Worm (Caenorhabditis elegans): ENCODE data around the gene R02D5.8.

Gene R02D5.8

DNA sequence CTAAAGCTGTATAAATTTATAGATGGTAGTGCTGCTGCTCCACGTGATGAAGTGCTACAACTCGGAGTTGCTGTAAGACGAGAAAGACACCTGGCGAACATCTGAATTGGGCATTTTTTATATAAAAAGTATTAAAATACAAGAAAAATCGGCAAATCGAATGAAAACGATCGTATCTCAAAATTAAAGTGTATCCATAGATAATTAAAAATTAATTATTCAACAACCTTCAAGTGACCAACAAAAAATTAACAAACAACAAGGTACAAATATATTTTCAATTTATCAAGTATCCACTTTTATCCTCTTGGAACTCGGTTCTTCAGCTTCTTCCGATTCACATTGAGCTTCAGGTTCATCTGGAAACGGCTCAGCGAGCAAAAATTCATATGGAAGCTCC is at the start of gene R02D5.8:
Gene R02D5.8, minus strand, starts transcription at position 101 of the 400 bp plus-strand sequence.
- TF ChIP-seq egl-43 (GFP tag; IDR thresholded peaks at IDR 0.05) (no peak), Y5F2A.4 (GFP tag; optimal IDR thresholded peaks at IDR 0.05) (no peak), lin-38 (GFP tag; IDR thresholded peaks at IDR 0.05) (no peak), F37D6.2 (tag; optimal IDR thresholded peaks at IDR 0.05) (no peak), gei-8 (GFP tag; optimal IDR thresholded peaks at IDR 0.05) (no peak), nhr-42 (GFP tag; IDR thresholded peaks at IDR 0.05) (no peak), mxl-2 (GFP tag; conservative IDR thresholded peaks at IDR 0.05) (no peak), hmg-1.1 (GFP tag; IDR thresholded peaks at IDR 0.05) (no peak), ceh-32 (tag; optimal IDR thresholded peaks at IDR 0.05; ENCODE audit: poor library complexity) (no peak), zip-11 (GFP tag; IDR thresholded peaks at IDR 0.05) (no peak), tag-97 (GFP tag; IDR thresholded peaks at IDR 0.05) (no peak), nhr-41 (GFP tag; IDR thresholded peaks at IDR 0.05) (no peak)

DNA sequence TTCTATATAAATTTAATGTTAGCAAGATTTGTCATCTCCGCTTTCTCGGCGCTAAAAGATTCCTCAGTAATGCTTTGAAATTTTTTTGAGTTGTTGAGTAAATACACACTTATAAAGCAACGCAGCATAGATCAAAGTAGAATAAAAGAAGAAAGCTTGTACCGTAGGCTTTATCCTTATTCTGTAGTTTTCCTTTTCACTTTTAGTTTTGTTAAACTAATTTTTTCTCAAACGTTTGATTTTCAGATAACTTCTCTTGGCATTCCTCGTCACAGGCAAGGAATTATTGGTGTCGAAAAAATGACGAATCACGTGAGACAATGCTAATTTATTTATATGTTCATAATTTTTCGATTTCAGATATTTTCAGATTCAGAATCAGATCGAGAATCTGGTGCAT is 43.4 kb upstream of the R02D5.8 start, which contains the start of gene C53A5.11:
Gene C53A5.11, plus strand, starts transcription at position 301 of the 400 bp plus-strand sequence.
- TF ChIP-seq mep-1 (tag; optimal IDR thresholded peaks at IDR 0.05) (no peak), egl-43 (GFP tag; IDR thresholded peaks at IDR 0.05) (no peak)

DNA sequence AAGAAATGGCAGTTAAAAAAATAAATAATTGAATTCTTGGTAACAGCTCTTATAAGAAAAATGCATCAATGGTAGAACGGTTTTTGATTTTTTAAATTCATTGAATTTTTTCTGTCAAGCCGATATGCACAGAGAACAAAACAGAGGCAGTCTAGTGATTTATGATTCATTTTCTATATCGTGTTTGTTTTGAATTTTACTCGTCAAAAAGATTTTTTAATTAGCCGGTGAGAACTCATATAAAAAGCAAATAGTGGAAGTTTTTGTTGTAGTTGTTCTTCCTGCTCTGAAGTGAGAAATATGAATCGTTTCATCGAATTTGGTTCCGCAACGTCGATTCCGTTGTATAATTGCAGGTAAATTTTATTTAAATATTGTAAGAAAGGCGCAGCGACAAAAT is 40.1 kb upstream of the R02D5.8 start, which contains the start of gene srt-32:
Gene srt-32, plus strand, starts transcription at position 301 of the 400 bp plus-strand sequence.
- no peak for TF ChIP-seq ctbp-1 (GFP tag; IDR thresholded peaks at IDR 0.05)
- no peak for TF ChIP-seq egl-27 (tag; optimal IDR thresholded peaks at IDR 0.05)
- TF ChIP-seq lin-13 (GFP tag; optimal IDR thresholded peaks at IDR 0.05), result no peak

DNA sequence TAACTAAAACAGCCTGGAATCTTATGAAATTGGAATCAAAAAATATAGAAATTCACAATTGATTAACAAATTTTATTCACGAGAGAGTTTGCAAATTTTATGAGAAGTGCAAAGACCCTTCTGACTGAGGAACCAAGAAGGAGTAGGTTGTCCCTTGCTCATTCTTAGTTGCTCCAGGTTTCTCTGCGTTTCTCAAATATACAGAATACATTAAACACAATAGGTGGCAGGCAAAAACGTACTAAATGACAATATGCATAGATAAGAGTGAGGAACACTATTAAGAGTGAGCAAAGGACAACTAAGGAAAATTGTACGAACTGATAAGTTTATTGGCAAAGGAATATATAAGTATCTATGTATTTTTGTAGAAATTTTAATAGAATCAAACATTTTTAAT is 39.6 kb upstream of the R02D5.8 start, which contains the start of gene C53A5.9:
Gene C53A5.9, minus strand, starts transcription at position 101 of the 400 bp plus-strand sequence.
- no peak for TF ChIP-seq gei-8 (GFP tag; optimal IDR thresholded peaks at IDR 0.05)

DNA sequence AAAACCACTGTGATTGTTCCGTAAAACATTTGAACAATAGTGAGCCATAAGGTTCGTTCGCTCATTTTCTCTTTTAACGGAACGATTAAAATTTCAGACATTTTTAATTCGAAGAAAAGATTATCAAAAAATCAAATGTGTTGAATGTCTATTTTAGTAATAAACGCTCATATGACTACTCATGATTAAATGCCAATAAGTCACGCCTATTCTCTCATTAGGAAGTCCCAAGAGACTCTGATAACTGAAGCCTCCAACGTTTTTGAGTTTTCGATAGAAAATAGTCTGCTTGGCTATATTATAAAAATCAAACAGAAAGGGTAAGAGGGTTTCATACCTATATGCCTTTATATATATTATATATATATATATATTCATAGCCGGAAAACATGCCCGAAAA is 37.0 kb upstream of the R02D5.8 start, which contains the start of gene srg-47:
Gene srg-47, minus strand, starts transcription at position 101 of the 400 bp plus-strand sequence.
- no peak for TF ChIP-seq gei-8 (GFP tag; optimal IDR thresholded peaks at IDR 0.05)
- no peak for TF ChIP-seq F49E8.2 (tag; optimal IDR thresholded peaks at IDR 0.05; ENCODE audit: borderline replicate concordance)
- no peak for TF ChIP-seq T20F7.1 (GFP tag; optimal IDR thresholded peaks at IDR 0.05)
- TF ChIP-seq attf-4 (tag; optimal IDR thresholded peaks at IDR 0.05), result no peak
- no peak for TF ChIP-seq Y48G9A.11 (GFP tag; IDR thresholded peaks at IDR 0.05)
- TF ChIP-seq snpc-4 (tag; optimal IDR thresholded peaks at IDR 0.05), result no peak
- TF ChIP-seq Y5F2A.4 (GFP tag; optimal IDR thresholded peaks at IDR 0.05), result no peak
- TF ChIP-seq nhr-77 (tag; optimal IDR thresholded peaks at IDR 0.05), result no peak
- TF ChIP-seq mxl-3 (GFP tag; optimal IDR thresholded peaks at IDR 0.05), result no peak
- no peak for TF ChIP-seq ZK546.5 (tag; optimal IDR thresholded peaks at IDR 0.05)
- no peak for TF ChIP-seq lin-29 (GFP tag; IDR thresholded peaks at IDR 0.05)
- no peak for TF ChIP-seq daf-12 (tag; optimal IDR thresholded peaks at IDR 0.05)
- no peak for TF ChIP-seq lir-3 (tag; optimal IDR thresholded peaks at IDR 0.05)
- no peak for TF ChIP-seq fkh-10 (GFP tag; optimal IDR thresholded peaks at IDR 0.05)
- TF ChIP-seq aha-1 (tag), result no peak
- no peak for TF ChIP-seq nhr-41 (GFP tag; IDR thresholded peaks at IDR 0.05)
- TF ChIP-seq D1046.2 (GFP tag; IDR thresholded peaks at IDR 0.05), result no peak
- TF ChIP-seq Y75B8A.6 (GFP tag; IDR thresholded peaks at IDR 0.05), result no peak
- TF ChIP-seq hif-1 (tag; optimal IDR thresholded peaks at IDR 0.05), result no peak
- no peak for TF ChIP-seq ztf-7 (tag; optimal IDR thresholded peaks at IDR 0.05)

All from whole organism, L4 larva.